Worm (Caenorhabditis elegans) whole organism, late embryonic: Measurements from ENCODE around the gene srp-1.

Experiments used
- F13H6.1 ChIP-seq: sonication (generic microtip); optimal IDR thresholded peaks from 2 replicates; lab custom pipeline; 2016; ENCODE audit warnings: missing genetic modification characterization, missing compliant biosample characterization
- K02D7.2 ChIP-seq: sonication (generic microtip); optimal IDR thresholded peaks from 2 replicates; lab custom pipeline; 2017; ENCODE audit warnings: mild to moderate bottlenecking, missing genetic modification characterization, missing compliant biosample characterization
- ama-1 ChIP-seq: fragments of 150-350 bp; optimal IDR thresholded peaks from 2 replicates; lab custom pipeline; 2014
- ceh-19 ChIP-seq: fragments of 200-800 bp; sonication (Bioruptor generic); optimal IDR thresholded peaks from 2 replicates; lab custom pipeline; 2018; ENCODE audit warnings: mild to moderate bottlenecking, missing genetic modification characterization, missing compliant biosample characterization
- ceh-2 ChIP-seq: sonication (generic microtip); optimal IDR thresholded peaks from 2 replicates; lab custom pipeline; 2016; ENCODE audit warnings: missing genotype, missing genetic modification characterization, missing compliant biosample characterization
- ceh-31 ChIP-seq: sonication (generic microtip); optimal IDR thresholded peaks from 2 replicates; lab custom pipeline; 2016; ENCODE audit warnings: missing genetic modification characterization, missing compliant biosample characterization
- dmd-4 ChIP-seq: sonication (generic microtip); optimal IDR thresholded peaks from 2 replicates; lab custom pipeline; 2016; ENCODE audit warnings: borderline replicate concordance, missing genetic modification characterization, missing compliant biosample characterization
- eyg-1 ChIP-seq: sonication (generic microtip); optimal IDR thresholded peaks from 2 replicates; lab custom pipeline; 2016; ENCODE audit warnings: missing genotype, missing genetic modification characterization, missing compliant biosample characterization
- lin-11 ChIP-seq: fragments of 200-800 bp; sonication (Bioruptor generic); optimal IDR thresholded peaks from 2 replicates; lab custom pipeline; 2018; ENCODE audit warnings: mild to moderate bottlenecking, missing genetic modification characterization, missing compliant biosample characterization
- nhr-11 ChIP-seq: fragments of 150-350 bp; optimal IDR thresholded peaks from 2 replicates; lab custom pipeline; 2014; ENCODE audit warnings: missing biosample characterization, missing genetic modification characterization
- sox-2 ChIP-seq: fragments of 200-800 bp; sonication (Bioruptor generic); IDR thresholded peaks from 2 replicates; pipeline ENCODE4 v1.3.6; 2022; ENCODE audit warnings: missing genetic modification reagents, missing genetic modification characterization, missing compliant biosample characterization
- tbx-2 ChIP-seq: sonication (generic microtip); optimal IDR thresholded peaks from 2 replicates; lab custom pipeline; 2016; ENCODE audit warnings: missing genetic modification characterization, missing compliant biosample characterization
- ttx-3 ChIP-seq: sonication (generic microtip); optimal IDR thresholded peaks from 2 replicates; lab custom pipeline; 2016; ENCODE audit warnings: missing genetic modification reagents, missing genetic modification characterization, missing compliant biosample characterization
- unc-55 ChIP-seq: sonication (generic microtip); optimal IDR thresholded peaks from 2 replicates; lab custom pipeline; 2017; ENCODE audit warnings: missing biosample characterization, missing genetic modification reagents, missing genetic modification characterization

DNA sequence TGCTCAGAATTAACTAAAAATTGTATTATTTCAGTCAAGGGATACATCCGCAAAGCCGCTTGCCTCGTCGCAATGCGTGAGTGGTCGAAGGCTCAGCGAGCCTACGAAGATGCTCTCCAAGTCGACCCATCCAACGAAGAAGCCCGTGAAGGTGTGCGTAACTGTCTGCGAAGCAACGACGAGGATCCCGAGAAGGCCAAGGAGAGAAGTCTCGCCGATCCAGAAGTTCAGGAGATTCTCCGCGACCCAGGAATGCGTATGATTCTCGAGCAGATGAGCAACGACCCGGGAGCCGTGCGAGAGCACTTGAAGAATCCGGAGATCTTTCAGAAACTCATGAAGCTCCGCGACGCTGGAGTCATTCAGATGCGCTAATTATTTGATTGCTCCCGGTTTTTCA lies 21.3 kb downstream of the srp-1 start:
- TF ChIP-seq unc-55 (GFP tag; lab: Kevin White, UChicago) (no peak), ama-1 (lab: Kevin White, UChicago) (no peak), K02D7.2 (no peak), sox-2 (no peak), lin-11 (tag; lab: Kevin White, UChicago) (no peak), eyg-1 (tag; lab: Kevin White, UChicago) (no peak), tbx-2 (no peak), ceh-19 (GFP tag; lab: Kevin White, UChicago) (no peak), ttx-3 (tag; lab: Kevin White, UChicago) (no peak), ceh-2 (tag; lab: Kevin White, UChicago) (no peak), dmd-4 (tag; lab: Kevin White, UChicago) (no peak), F13H6.1 (tag; lab: Kevin White, UChicago) (no peak), ceh-31 (tag; lab: Kevin White, UChicago) (no peak), nhr-11 (tag; lab: Kevin White, UChicago) (no peak)
